Fruit fly (Drosophila melanogaster): ENCODE results near the gene CG31524.

The CG31524 gene

dm6 chr3R:30514255-30514827, at the start of gene CG31524, which contains the start of gene CG9698:
Gene CG31524 (minus strand): TSS chr3R:30514355.
Gene CG9698 (plus strand): TSS chr3R:30514777.
- TF ChIP-seq toe (GFP tag; optimal IDR thresholded peaks at IDR 0.05) (no peak), CG11617 (GFP tag; optimal IDR thresholded peaks at IDR 0.05) (no peak), cic (GFP tag; optimal IDR thresholded peaks at IDR 0.05) (no peak), CG7101 (tag; optimal IDR thresholded peaks at IDR 0.05) (no peak), cnc (optimal IDR thresholded peaks at IDR 0.05) (no peak), bab1 (GFP tag; optimal IDR thresholded peaks at IDR 0.05) (no peak)

dm6 chr3R:30563260-30564080, 49.3 kb upstream of the CG31524 start:
- no peak for TF ChIP-seq Mnt (GFP tag; optimal IDR thresholded peaks at IDR 0.05)
- TF ChIP-seq toe (GFP tag; optimal IDR thresholded peaks at IDR 0.05) = no peak
- peak; percentile 83 for TF ChIP-seq tj (GFP tag; optimal IDR thresholded peaks at IDR 0.05)
- no peak for TF ChIP-seq CG12768 (GFP tag; optimal IDR thresholded peaks at IDR 0.05)
- peak; percentile 34 for TF ChIP-seq bab1 (GFP tag; optimal IDR thresholded peaks at IDR 0.05)
- TF ChIP-seq ovo (GFP tag; optimal IDR thresholded peaks at IDR 0.05) = peak; percentile 55
- peak; percentile 29 for TF ChIP-seq kay (GFP tag; ENCODE audit: borderline replicate concordance)

- no peak for TF ChIP-seq pad (GFP tag; optimal IDR thresholded peaks at IDR 0.05)
- no peak for TF ChIP-seq CG14711 (tag; optimal IDR thresholded peaks at IDR 0.05)
- TF ChIP-seq CG1620 (GFP tag; optimal IDR thresholded peaks at IDR 0.05) = no peak
- no peak for TF ChIP-seq cnc (optimal IDR thresholded peaks at IDR 0.05)
- TF ChIP-seq CG5204 (GFP tag; optimal IDR thresholded peaks at IDR 0.05) = no peak
- no peak for TF ChIP-seq ovo (GFP tag; optimal IDR thresholded peaks at IDR 0.05)
- no peak for TF ChIP-seq bab1 (GFP tag; optimal IDR thresholded peaks at IDR 0.05)
- TF ChIP-seq Mnt (GFP tag; optimal IDR thresholded peaks at IDR 0.05) = no peak
- TF ChIP-seq Clk (GFP tag; optimal IDR thresholded peaks at IDR 0.05) = no peak
- no peak for TF ChIP-seq CG11617 (GFP tag; optimal IDR thresholded peaks at IDR 0.05)
- TF ChIP-seq kay (GFP tag; ENCODE audit: borderline replicate concordance) = no peak
- no peak for TF ChIP-seq CG12768 (GFP tag; optimal IDR thresholded peaks at IDR 0.05)
- no peak for TF ChIP-seq tj (GFP tag; optimal IDR thresholded peaks at IDR 0.05)
- no peak for TF ChIP-seq Hr96 (GFP tag; optimal IDR thresholded peaks at IDR 0.05)
- TF ChIP-seq CG7101 (tag; optimal IDR thresholded peaks at IDR 0.05) = no peak
Measured at dm6 chr3R:30562733-30563259, 48.6 kb upstream of the CG31524 start.

dm6 chr3R:30561207-30561606, 47.1 kb upstream of the CG31524 start:
- TF ChIP-seq tj (GFP tag; optimal IDR thresholded peaks at IDR 0.05) (no peak), CG7101 (tag; optimal IDR thresholded peaks at IDR 0.05) (no peak), CG12768 (GFP tag; optimal IDR thresholded peaks at IDR 0.05) (no peak), toe (GFP tag; optimal IDR thresholded peaks at IDR 0.05) (no peak)

dm6 chr3R:30560070-30560469, 45.9 kb upstream of the CG31524 start, which contains the start of gene CG34155:
Gene CG34155 (minus strand): TSS chr3R:30560199.
- no peak for TF ChIP-seq CG12768 (GFP tag; optimal IDR thresholded peaks at IDR 0.05)
- no peak for TF ChIP-seq CG7101 (tag; optimal IDR thresholded peaks at IDR 0.05)

- TF ChIP-seq Mnt (GFP tag; optimal IDR thresholded peaks at IDR 0.05) = no peak
- no peak for TF ChIP-seq Clk (GFP tag; optimal IDR thresholded peaks at IDR 0.05)
- TF ChIP-seq CG7101 (tag; optimal IDR thresholded peaks at IDR 0.05) = no peak
- TF ChIP-seq CG12768 (GFP tag; optimal IDR thresholded peaks at IDR 0.05) = no peak
- no peak for TF ChIP-seq Crg-1 (GFP tag; optimal IDR thresholded peaks at IDR 0.05)
- TF ChIP-seq CG14711 (tag; optimal IDR thresholded peaks at IDR 0.05) = no peak
- TF ChIP-seq bab1 (GFP tag; optimal IDR thresholded peaks at IDR 0.05) = no peak
- TF ChIP-seq pad (GFP tag; optimal IDR thresholded peaks at IDR 0.05) = no peak
- TF ChIP-seq tj (GFP tag; optimal IDR thresholded peaks at IDR 0.05) = no peak
- TF ChIP-seq CG7045 (GFP tag; optimal IDR thresholded peaks at IDR 0.05) = no peak
- no peak for TF ChIP-seq CG11617 (GFP tag; optimal IDR thresholded peaks at IDR 0.05)
Measured at dm6 chr3R:30552548-30552947, 38.4 kb upstream of the CG31524 start.

- TF ChIP-seq CG14711 (tag; optimal IDR thresholded peaks at IDR 0.05) (no peak), CG1620 (GFP tag; optimal IDR thresholded peaks at IDR 0.05) (no peak), CG7045 (GFP tag; optimal IDR thresholded peaks at IDR 0.05) (no peak), CG12768 (GFP tag; optimal IDR thresholded peaks at IDR 0.05) (no peak)
Measured at dm6 chr3R:30550044-30550443, 35.9 kb upstream of the CG31524 start.

dm6 chr3R:30544974-30545373, 30.8 kb upstream of the CG31524 start:
- TF ChIP-seq CG7101 (tag; optimal IDR thresholded peaks at IDR 0.05) (no peak), CG5204 (GFP tag; optimal IDR thresholded peaks at IDR 0.05) (no peak), kay (GFP tag; ENCODE audit: borderline replicate concordance) (no peak), tj (GFP tag; optimal IDR thresholded peaks at IDR 0.05) (no peak), CG11617 (GFP tag; optimal IDR thresholded peaks at IDR 0.05) (no peak), CG33017 (tag; optimal IDR thresholded peaks at IDR 0.05) (no peak), cnc (optimal IDR thresholded peaks at IDR 0.05) (no peak)
